Worm (Caenorhabditis elegans) whole organism, late embryonic: ENCODE data around the gene gly-12.

Experiments
- C38D4.7 ChIP-seq: fragments of 200-800 bp; sonication (Bioruptor generic); optimal IDR thresholded peaks from 2 replicates; lab custom pipeline; 2018; ENCODE audit warnings: mild to moderate bottlenecking, missing genetic modification characterization, moderate library complexity, missing compliant biosample characterization
- K09A11.1 ChIP-seq: sonication (generic microtip); optimal IDR thresholded peaks from 2 replicates; lab custom pipeline; 2017; ENCODE audit warnings: antibody characterized with exemption, mild to moderate bottlenecking, missing genetic modification characterization, missing compliant biosample characterization; ENCODE audit not compliant: insufficient read depth
- T23F11.4 ChIP-seq: fragments of 200-800 bp; sonication (Bioruptor generic); optimal IDR thresholded peaks from 2 replicates; lab custom pipeline; 2018; ENCODE audit warnings: mild to moderate bottlenecking, missing genetic modification characterization, missing compliant biosample characterization
- ahr-1 ChIP-seq: sonication (generic microtip); optimal IDR thresholded peaks from 2 replicates; lab custom pipeline; 2016; ENCODE audit warnings: missing genetic modification characterization, missing compliant biosample characterization
- ceh-18 ChIP-seq: sonication (generic microtip); optimal IDR thresholded peaks from 2 replicates; lab custom pipeline; 2016; ENCODE audit warnings: missing genetic modification characterization, missing compliant biosample characterization
- ceh-2 ChIP-seq: sonication (generic microtip); optimal IDR thresholded peaks from 2 replicates; lab custom pipeline; 2016; ENCODE audit warnings: missing genotype, missing genetic modification characterization, missing compliant biosample characterization
- ceh-22 ChIP-seq: sonication (generic microtip); optimal IDR thresholded peaks from 2 replicates; lab custom pipeline; 2017; ENCODE audit warnings: missing biosample characterization, missing genetic modification characterization
- ceh-24 ChIP-seq: sonication (generic microtip); optimal IDR thresholded peaks from 2 replicates; lab custom pipeline; 2016; ENCODE audit warnings: mild to moderate bottlenecking, missing genetic modification characterization, missing compliant biosample characterization
- ceh-30 ChIP-seq: fragments of 150-350 bp; optimal IDR thresholded peaks from 2 replicates; lab custom pipeline; 2014; ENCODE audit warnings: missing biosample characterization, missing genetic modification characterization
- ceh-31 ChIP-seq: sonication (generic microtip); optimal IDR thresholded peaks from 2 replicates; lab custom pipeline; 2016; ENCODE audit warnings: missing genetic modification characterization, missing compliant biosample characterization
- ceh-34 ChIP-seq: sonication (generic microtip); optimal IDR thresholded peaks from 2 replicates; lab custom pipeline; 2016; ENCODE audit warnings: mild to moderate bottlenecking, missing genetic modification characterization, missing compliant biosample characterization
- ceh-45 ChIP-seq: fragments of 200-800 bp; sonication (Bioruptor generic); IDR thresholded peaks from 2 replicates; pipeline ENCODE4 v1.3.6; 2022; ENCODE audit warnings: missing genetic modification reagents, missing genetic modification characterization, missing compliant biosample characterization
- ceh-48 ChIP-seq: sonication (generic microtip); optimal IDR thresholded peaks from 2 replicates; lab custom pipeline; 2016; ENCODE audit warnings: missing genetic modification characterization, inconsistent platforms, missing compliant biosample characterization
- elt-2 ChIP-seq: sonication (generic microtip); optimal IDR thresholded peaks from 2 replicates; lab custom pipeline; 2016; ENCODE audit warnings: missing genetic modification reagents, missing genetic modification characterization, missing compliant biosample characterization
- elt-4 ChIP-seq: sonication (generic microtip); optimal IDR thresholded peaks from 2 replicates; lab custom pipeline; 2016; ENCODE audit warnings: missing genetic modification characterization, missing compliant biosample characterization
- eyg-1 ChIP-seq: sonication (generic microtip); optimal IDR thresholded peaks from 2 replicates; lab custom pipeline; 2016; ENCODE audit warnings: missing genotype, missing genetic modification characterization, missing compliant biosample characterization
- fax-1 ChIP-seq: sonication (generic microtip); optimal IDR thresholded peaks from 2 replicates; lab custom pipeline; 2016; ENCODE audit warnings: missing genotype, missing genetic modification characterization, missing compliant biosample characterization
- fkh-10 ChIP-seq: fragments of 150-350 bp; optimal IDR thresholded peaks from 2 replicates; lab custom pipeline; 2014; ENCODE audit warnings: missing biosample characterization, missing genetic modification reagents, missing genetic modification characterization
- fkh-6 ChIP-seq: sonication (generic microtip); optimal IDR thresholded peaks from 2 replicates; lab custom pipeline; 2016; ENCODE audit warnings: missing genetic modification characterization, missing compliant biosample characterization
- gmeb-2 ChIP-seq: sonication (generic microtip); optimal IDR thresholded peaks from 2 replicates; lab custom pipeline; 2016; ENCODE audit warnings: missing genetic modification characterization, inconsistent platforms, missing compliant biosample characterization
- hlh-13 ChIP-seq: fragments of 200-800 bp; sonication (Bioruptor generic); optimal IDR thresholded peaks from 2 replicates; lab custom pipeline; 2018; ENCODE audit warnings: mild to moderate bottlenecking, missing genetic modification characterization, missing compliant biosample characterization
- hlh-15 ChIP-seq: sonication (generic microtip); optimal IDR thresholded peaks from 2 replicates; lab custom pipeline; 2016; ENCODE audit warnings: missing genetic modification characterization, missing compliant biosample characterization
- hlh-6 ChIP-seq: sonication (generic microtip); optimal IDR thresholded peaks from 2 replicates; lab custom pipeline; 2016; ENCODE audit warnings: missing genotype, missing genetic modification characterization, missing compliant biosample characterization
- hlh-8 ChIP-seq: sonication (generic microtip); optimal IDR thresholded peaks from 2 replicates; lab custom pipeline; 2016; ENCODE audit warnings: missing genotype, missing genetic modification characterization, missing compliant biosample characterization
- lim-6 ChIP-seq: sonication (generic microtip); optimal IDR thresholded peaks from 2 replicates; lab custom pipeline; 2016; ENCODE audit warnings: missing genetic modification characterization, missing compliant biosample characterization
- mec-3 ChIP-seq: sonication (generic microtip); optimal IDR thresholded peaks from 2 replicates; lab custom pipeline; 2016; ENCODE audit warnings: borderline replicate concordance, missing genetic modification characterization, missing compliant biosample characterization
- nfya-1 ChIP-seq: sonication (generic microtip); optimal IDR thresholded peaks from 2 replicates; lab custom pipeline; 2017; ENCODE audit warnings: missing genetic modification characterization, mild to moderate bottlenecking, missing compliant biosample characterization, antibody characterized with exemption, moderate library complexity
- nhr-11 ChIP-seq: fragments of 150-350 bp; optimal IDR thresholded peaks from 2 replicates; lab custom pipeline; 2014; ENCODE audit warnings: missing biosample characterization, missing genetic modification characterization
- nhr-232 ChIP-seq: sonication (generic microtip); optimal IDR thresholded peaks from 2 replicates; lab custom pipeline; 2016; ENCODE audit warnings: missing genetic modification characterization, missing compliant biosample characterization
- pag-3 ChIP-seq: sonication (generic microtip); optimal IDR thresholded peaks from 2 replicates; lab custom pipeline; 2016; ENCODE audit warnings: missing compliant biosample characterization, missing genetic modification characterization, borderline replicate concordance
- pat-9 ChIP-seq: fragments of 200-800 bp; sonication (Bioruptor generic); optimal IDR thresholded peaks from 2 replicates; lab custom pipeline; 2018; ENCODE audit warnings: mild to moderate bottlenecking, missing genetic modification characterization, moderate library complexity, missing compliant biosample characterization
- pax-1 ChIP-seq: fragments of 150-350 bp; optimal IDR thresholded peaks from 2 replicates; lab custom pipeline; 2014; ENCODE audit warnings: missing biosample characterization, missing genetic modification characterization
- pha-2 ChIP-seq: sonication (generic microtip); optimal IDR thresholded peaks from 2 replicates; lab custom pipeline; 2017; ENCODE audit warnings: mild to moderate bottlenecking, missing genetic modification characterization, missing compliant biosample characterization
- pqm-1 ChIP-seq: sonication (generic microtip); optimal IDR thresholded peaks from 2 replicates; lab custom pipeline; 2016; ENCODE audit warnings: missing genetic modification characterization, missing compliant biosample characterization
- ref-2 ChIP-seq: sonication (generic microtip); optimal IDR thresholded peaks from 2 replicates; lab custom pipeline; 2016; ENCODE audit warnings: missing genetic modification characterization, missing compliant biosample characterization
- rnt-1 ChIP-seq: sonication (generic microtip); optimal IDR thresholded peaks from 2 replicates; lab custom pipeline; 2016; ENCODE audit warnings: missing genetic modification characterization, missing compliant biosample characterization
- sdc-2 ChIP-seq: sonication (generic microtip); optimal IDR thresholded peaks from 2 replicates; lab custom pipeline; 2016; ENCODE audit warnings: missing genotype, missing genetic modification characterization, missing compliant biosample characterization
- sox-2 ChIP-seq: fragments of 200-800 bp; sonication (Bioruptor generic); IDR thresholded peaks from 2 replicates; pipeline ENCODE4 v1.3.6; 2022; ENCODE audit warnings: missing genetic modification reagents, missing genetic modification characterization, missing compliant biosample characterization
- syd-9 ChIP-seq: sonication (generic microtip); optimal IDR thresholded peaks from 2 replicates; lab custom pipeline; 2016; ENCODE audit warnings: mild to moderate bottlenecking, missing genetic modification characterization, moderate library complexity, missing compliant biosample characterization
- tbx-2 ChIP-seq: sonication (generic microtip); optimal IDR thresholded peaks from 2 replicates; lab custom pipeline; 2016; ENCODE audit warnings: missing genetic modification characterization, missing compliant biosample characterization
- ttx-3 ChIP-seq: sonication (generic microtip); optimal IDR thresholded peaks from 2 replicates; lab custom pipeline; 2016; ENCODE audit warnings: missing genetic modification reagents, missing genetic modification characterization, missing compliant biosample characterization
- unc-3 ChIP-seq, 2 experiments: fragments of 200-800 bp in 1 of 2; sonication (Bioruptor generic) in 1 of 2; sonication (generic microtip) in 1 of 2; conservative IDR thresholded peaks in 1 of 2; optimal IDR thresholded peaks in 1 of 2; 2 replicates each; pipeline versions ENCODE4 v1.3.6 to Lab custom; 2016 to 2022; ENCODE audit warnings: missing compliant biosample characterization in 2 of 2, missing genetic modification characterization in 2 of 2, missing genetic modification reagents in 1 of 2
- unc-42 ChIP-seq: sonication (generic microtip); optimal IDR thresholded peaks from 2 replicates; lab custom pipeline; 2016; ENCODE audit warnings: missing genotype, missing genetic modification characterization, missing compliant biosample characterization
- unc-55 ChIP-seq: sonication (generic microtip); optimal IDR thresholded peaks from 2 replicates; lab custom pipeline; 2017; ENCODE audit warnings: missing biosample characterization, missing genetic modification reagents, missing genetic modification characterization
- unc-86 ChIP-seq: sonication (generic microtip); optimal IDR thresholded peaks from 2 replicates; lab custom pipeline; 2016; ENCODE audit warnings: missing genetic modification characterization, missing compliant biosample characterization
- zip-5 ChIP-seq: sonication (generic microtip); optimal IDR thresholded peaks from 2 replicates; lab custom pipeline; 2016; ENCODE audit warnings: missing genetic modification characterization, missing compliant biosample characterization

Gene gly-12

DNA sequence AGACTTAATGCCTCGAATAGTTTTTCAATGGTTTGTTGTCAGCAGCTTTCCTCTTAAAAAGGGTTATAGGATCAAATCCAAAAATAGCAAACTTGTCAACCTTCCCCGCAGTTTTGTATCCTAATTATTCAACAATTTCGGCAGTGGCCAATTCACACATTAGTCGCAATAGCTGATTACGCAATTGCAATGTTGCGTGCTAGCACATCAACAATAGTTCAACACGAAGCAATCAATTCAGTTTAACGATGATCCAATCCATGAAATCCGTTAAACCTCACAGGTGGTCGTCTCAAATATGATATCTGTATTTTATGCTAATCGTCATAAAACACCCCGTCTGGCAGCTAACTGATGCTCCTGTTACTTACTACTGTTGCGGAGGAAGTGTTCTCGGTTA lies 33.1 kb upstream of the gly-12 start:
- TF ChIP-seq hlh-13 (GFP tag; lab: Kevin White, UChicago): no peak
- TF ChIP-seq sdc-2 (tag; lab: Kevin White, UChicago): no peak
- no peak for TF ChIP-seq gmeb-2 (tag; lab: Kevin White, UChicago)

DNA sequence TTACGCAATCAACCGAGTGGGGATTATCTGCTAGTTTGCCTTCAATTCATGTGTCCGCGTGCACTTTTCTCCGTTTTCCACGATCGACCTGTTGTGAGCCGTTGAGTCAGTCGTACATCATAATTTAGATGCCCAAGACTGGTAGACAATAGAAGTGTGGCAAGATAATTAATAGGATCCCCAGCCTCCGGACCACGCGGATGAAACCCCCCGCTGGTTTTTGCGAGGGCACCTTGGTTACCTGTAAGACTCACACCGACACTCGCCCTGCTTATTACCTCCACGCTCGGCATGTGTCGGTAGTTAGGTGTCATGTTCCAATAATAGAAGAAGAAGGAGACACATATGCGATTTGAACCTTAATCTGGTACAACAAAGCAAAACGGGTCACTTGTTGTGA lies 29.7 kb upstream of the gly-12 start:
- TF ChIP-seq sox-2 (peak; percentile 30; the same call in 1 of the 2 replicates), rnt-1 (no peak), ref-2 (tag; lab: Kevin White, UChicago) (peak; percentile 87), mec-3 (tag; lab: Kevin White, UChicago) (no peak), T23F11.4 (peak; percentile 0), ceh-31 (tag; lab: Kevin White, UChicago) (peak; percentile 47)

DNA sequence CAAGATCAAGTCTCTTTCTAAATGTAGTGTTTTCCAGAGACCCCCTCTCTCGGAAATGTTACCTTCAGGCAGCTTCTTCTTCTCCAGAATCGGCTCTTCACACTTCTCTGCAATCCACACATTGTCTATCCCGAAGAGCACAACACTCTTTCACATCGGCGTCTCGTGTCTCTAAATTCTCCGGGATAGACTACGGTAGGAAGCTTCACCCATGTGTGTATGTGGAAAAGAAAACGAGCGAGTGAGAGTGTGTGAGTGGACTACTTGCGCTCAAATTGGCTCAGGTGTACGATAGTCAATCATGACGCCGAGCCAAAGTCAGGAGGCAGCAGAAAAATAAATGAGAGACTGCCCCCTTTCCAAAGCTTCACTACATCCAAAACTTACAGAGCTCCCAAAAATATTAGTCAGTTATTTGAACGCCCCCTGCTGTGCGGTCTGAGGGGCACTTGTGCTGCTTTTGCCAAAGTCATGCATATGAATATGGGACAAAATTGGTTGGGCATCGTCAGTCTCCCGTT lies 28.4 kb upstream of the gly-12 start:
- TF ChIP-seq unc-86 (tag; lab: Kevin White, UChicago): no peak
- TF ChIP-seq pat-9: no peak
- TF ChIP-seq ceh-31 (tag; lab: Kevin White, UChicago): peak; percentile 41
- peak; percentile 48 for TF ChIP-seq ref-2 (tag; lab: Kevin White, UChicago)
- no peak for TF ChIP-seq ceh-34 (tag; lab: Kevin White, UChicago)
- TF ChIP-seq C38D4.7: peak; percentile 3

- TF ChIP-seq pax-1 (no peak), ceh-45 (GFP tag; lab: Robert Waterston, UW) (no peak), unc-3 (GFP tag; conservative IDR thresholded peaks at IDR 0.05; lab: Robert Waterston, UW) (no peak), unc-3 (tag; optimal IDR thresholded peaks at IDR 0.05; lab: Kevin White, UChicago) (no peak), hlh-8 (no peak), zip-5 (no peak), syd-9 (tag; lab: Kevin White, UChicago) (no peak), tbx-2 (tag; lab: Kevin White, UChicago) (no peak), ceh-18 (tag; lab: Kevin White, UChicago) (no peak), nfya-1 (tag; lab: Kevin White, UChicago) (peak; percentile 93), lim-6 (tag; lab: Kevin White, UChicago) (no peak), ceh-2 (tag; lab: Kevin White, UChicago) (no peak), nhr-232 (tag; lab: Kevin White, UChicago) (no peak), C38D4.7 (no peak), ref-2 (tag; lab: Kevin White, UChicago) (peak; percentile 47), hlh-15 (no peak), ceh-30 (no peak), rnt-1 (no peak), pqm-1 (tag; lab: Kevin White, UChicago) (no peak), pat-9 (no peak), eyg-1 (tag; lab: Kevin White, UChicago) (no peak), ceh-48 (tag; lab: Kevin White, UChicago) (no peak), nhr-11 (no peak), pag-3 (tag; lab: Kevin White, UChicago) (no peak), fkh-6 (tag; lab: Kevin White, UChicago) (no peak), ceh-31 (tag; lab: Kevin White, UChicago) (peak; percentile 67), ceh-34 (tag; lab: Kevin White, UChicago) (peak; percentile 2), hlh-6 (tag; lab: Kevin White, UChicago) (peak; percentile 19), unc-86 (tag; lab: Kevin White, UChicago) (no peak), ahr-1 (tag; lab: Kevin White, UChicago) (no peak), unc-42 (tag; lab: Kevin White, UChicago) (no peak), K09A11.1 (tag; lab: Kevin White, UChicago) (no peak), elt-2 (no peak), ceh-22 (tag; lab: Kevin White, UChicago) (no peak), elt-4 (no peak), fax-1 (no peak), ceh-24 (tag; lab: Kevin White, UChicago) (no peak), pha-2 (tag; lab: Kevin White, UChicago) (no peak), unc-55 (GFP tag; lab: Kevin White, UChicago) (no peak), ttx-3 (tag; lab: Kevin White, UChicago) (no peak), fkh-10 (GFP tag; lab: Kevin White, UChicago) (no peak)
These were observed 25.1 kb upstream of the gly-12 start for ce11 chrX:7460516-7460915.
